Worm (Caenorhabditis elegans) whole organism, L1 larva: ENCODE results near the gene srv-8.

Experiments
- ceh-63 ChIP-seq: fragments of 200-800 bp; sonication (Bioruptor generic); optimal IDR thresholded peaks from 2 replicates; lab custom pipeline; 2018; ENCODE audit warnings: mild to moderate bottlenecking, missing genetic modification characterization, missing compliant biosample characterization
- elt-2 ChIP-seq: sonication (generic microtip); optimal IDR thresholded peaks from 2 replicates; lab custom pipeline; 2016; ENCODE audit warnings: missing genetic modification characterization, mild to moderate bottlenecking, inconsistent platforms, missing compliant biosample characterization, missing genetic modification reagents
- nhr-28 ChIP-seq: fragments of 150-350 bp; optimal IDR thresholded peaks from 2 replicates; lab custom pipeline; 2014; ENCODE audit warnings: missing biosample characterization, missing genetic modification characterization

- no peak for TF ChIP-seq elt-2 (tag; lab: Kevin White, UChicago)
- no peak for TF ChIP-seq ceh-63 (GFP tag; lab: Kevin White, UChicago)
- no peak for TF ChIP-seq nhr-28
Measured at ce11 chrV:13442819-13443218, 22.3 kb upstream of the srv-8 start.
